Fruit fly (Drosophila melanogaster) whole organism, embryonic: ENCODE results near the gene Arp3.
A peak's percentile ranks its signal among the peaks of the same experiment; 100 is the strongest.

Experiments used
- ATbp ChIP-seq: fragments of 200-800 bp; sonication (Bioruptor generic); optimal IDR thresholded peaks from 2 replicates; lab custom pipeline; 2017; ENCODE audit warnings: missing biosample characterization, mild to moderate bottlenecking, missing genetic modification characterization, missing genetic modification reagents
- Bteb2 ChIP-seq: fragments of 200-800 bp; sonication (Bioruptor generic); optimal IDR thresholded peaks from 2 replicates; lab custom pipeline; 2016; ENCODE audit warnings: missing biosample characterization, missing genetic modification characterization
- CG10267 ChIP-seq: fragments of 200-800 bp; sonication (Bioruptor generic); optimal IDR thresholded peaks from 2 replicates; lab custom pipeline; 2018; ENCODE audit warnings: missing biosample characterization, mild to moderate bottlenecking, missing genetic modification characterization, moderate library complexity
- CG12744 ChIP-seq: fragments of 200-800 bp; sonication (Bioruptor generic); optimal IDR thresholded peaks from 2 replicates; lab custom pipeline; 2016; ENCODE audit warnings: missing biosample characterization, missing genetic modification characterization
- CG17359 ChIP-seq: fragments of 200-800 bp; sonication (Bioruptor generic); optimal IDR thresholded peaks from 3 replicates; lab custom pipeline; 2018; ENCODE audit warnings: missing biosample characterization, mild to moderate bottlenecking, missing genetic modification characterization, moderate library complexity
- CG30403 ChIP-seq: fragments of 200-800 bp; sonication (Bioruptor generic); optimal IDR thresholded peaks from 3 replicates; lab custom pipeline; 2016; ENCODE audit warnings: missing biosample characterization, missing genetic modification characterization
- CG31441 ChIP-seq: fragments of 200-800 bp; sonication (Bioruptor generic); IDR thresholded peaks from 2 replicates; pipeline ENCODE4 v1.3.6; 2022; ENCODE audit warnings: missing biosample characterization, missing genetic modification characterization
- CG34224 ChIP-seq: fragments of 200-800 bp; sonication (Bioruptor generic); IDR thresholded peaks from 3 replicates; pipeline ENCODE4 v1.3.6; 2022; ENCODE audit warnings: missing biosample characterization, missing genetic modification characterization; ENCODE audit not compliant: partially characterized antibody
- CG4282 ChIP-seq: fragments of 200-800 bp; sonication (Bioruptor generic); optimal IDR thresholded peaks from 2 replicates; lab custom pipeline; 2016; ENCODE audit warnings: missing biosample characterization, missing genetic modification characterization
- CG5245 ChIP-seq: fragments of 200-800 bp; sonication (Bioruptor generic); optimal IDR thresholded peaks from 3 replicates; lab custom pipeline; 2016; ENCODE audit warnings: missing biosample characterization, missing genetic modification characterization
- CG7372 ChIP-seq: fragments of 200-800 bp; sonication (Bioruptor generic); IDR thresholded peaks from 2 replicates; pipeline ENCODE4 v1.3.6; 2022; ENCODE audit warnings: missing biosample characterization, missing genetic modification characterization
- CG8765 ChIP-seq: fragments of 200-800 bp; sonication (Bioruptor generic); IDR thresholded peaks from 2 replicates; pipeline ENCODE4 v1.3.6; 2022; ENCODE audit warnings: missing biosample characterization, missing genetic modification characterization
- CG9876 ChIP-seq: fragments of 200-800 bp; sonication (Bioruptor generic); optimal IDR thresholded peaks from 2 replicates; lab custom pipeline; 2016; ENCODE audit warnings: missing biosample characterization, missing genetic modification characterization
- CG9932 ChIP-seq: fragments of 200-800 bp; sonication (Bioruptor generic); IDR thresholded peaks from 2 replicates; pipeline ENCODE4 v1.3.6; 2022; ENCODE audit warnings: missing biosample characterization, missing genetic modification characterization
- E2f2 ChIP-seq: fragments of 200-800 bp; sonication (Bioruptor generic); IDR thresholded peaks from 2 replicates; pipeline ENCODE4 v1.3.6; 2022; ENCODE audit warnings: missing biosample characterization, missing genetic modification characterization
- Gsc ChIP-seq: fragments of 200-800 bp; sonication (Bioruptor generic); IDR thresholded peaks from 2 replicates; pipeline ENCODE4 v1.3.6; 2022; ENCODE audit warnings: missing biosample characterization, missing genetic modification characterization
- HmgZ ChIP-seq: fragments of 200-800 bp; sonication (Bioruptor generic); optimal IDR thresholded peaks from 2 replicates; lab custom pipeline; 2018; ENCODE audit warnings: missing biosample characterization, mild to moderate bottlenecking, missing genetic modification characterization
- Lim3 ChIP-seq: fragments of 200-800 bp; sonication (Bioruptor generic); IDR thresholded peaks from 2 replicates; pipeline ENCODE4 v1.3.6; 2022; ENCODE audit warnings: missing biosample characterization, missing genetic modification characterization
- Neu2 ChIP-seq: fragments of 200-800 bp; sonication (Bioruptor generic); optimal IDR thresholded peaks from 3 replicates; lab custom pipeline; 2016; ENCODE audit warnings: missing biosample characterization, missing genetic modification characterization, borderline replicate concordance
- Opbp ChIP-seq: fragments of 200-800 bp; sonication (Bioruptor generic); IDR thresholded peaks from 3 replicates; pipeline ENCODE4 v1.3.6; 2022; ENCODE audit warnings: missing biosample characterization, missing genetic modification characterization; ENCODE audit not compliant: partially characterized antibody
- ab ChIP-seq: fragments of 200-800 bp; sonication (Bioruptor generic); optimal IDR thresholded peaks from 2 replicates; lab custom pipeline; 2016; ENCODE audit warnings: missing biosample characterization, missing genetic modification characterization
- bbx ChIP-seq: fragments of 200-800 bp; sonication (Bioruptor generic); IDR thresholded peaks from 2 replicates; pipeline ENCODE4 v1.3.6; 2022; ENCODE audit warnings: missing biosample characterization, missing genetic modification characterization; ENCODE audit not compliant: partially characterized antibody
- br ChIP-seq: fragments of >200 bp; optimal IDR thresholded peaks from 2 replicates; lab custom pipeline; 2017
- cato ChIP-seq: fragments of 200-800 bp; sonication (Bioruptor generic); optimal IDR thresholded peaks from 2 replicates; lab custom pipeline; 2016; ENCODE audit warnings: missing biosample characterization, missing genetic modification characterization, borderline replicate concordance
- danr ChIP-seq: fragments of 200-800 bp; sonication (Bioruptor generic); IDR thresholded peaks from 2 replicates; pipeline ENCODE4 v1.3.6; 2022; ENCODE audit warnings: missing biosample characterization, missing genetic modification characterization
- dmrt99B ChIP-seq: fragments of 200-800 bp; sonication (Bioruptor generic); optimal IDR thresholded peaks from 2 replicates; lab custom pipeline; 2018; ENCODE audit warnings: missing biosample characterization, mild to moderate bottlenecking, missing genetic modification characterization, moderate library complexity
- dpn ChIP-seq, 2 experiments: fragments of 200-800 bp; sonication (Bioruptor generic); optimal IDR thresholded peaks; 3 replicates each; lab custom pipeline; 2016; ENCODE audit warnings: missing biosample characterization in 2 of 2, missing genetic modification characterization in 2 of 2
- ems ChIP-seq: fragments of 200-800 bp; sonication (Bioruptor generic); optimal IDR thresholded peaks from 3 replicates; lab custom pipeline; 2016; ENCODE audit warnings: missing biosample characterization, missing genetic modification characterization
- eyg ChIP-seq: fragments of 200-800 bp; sonication (Bioruptor generic); optimal IDR thresholded peaks from 3 replicates; lab custom pipeline; 2016; ENCODE audit warnings: missing biosample characterization, missing genetic modification characterization
- gfzf ChIP-seq: fragments of 200-800 bp; sonication (Bioruptor generic); optimal IDR thresholded peaks from 2 replicates; lab custom pipeline; 2016; ENCODE audit warnings: missing biosample characterization, mild to moderate bottlenecking, missing genetic modification characterization, moderate library complexity
- hbn ChIP-seq: fragments of 200-800 bp; sonication (Bioruptor generic); IDR thresholded peaks from 2 replicates; pipeline ENCODE4 v1.3.6; 2022; ENCODE audit warnings: missing biosample characterization, missing genetic modification characterization; ENCODE audit not compliant: partially characterized antibody
- her ChIP-seq: fragments of 200-800 bp; sonication (Bioruptor generic); optimal IDR thresholded peaks from 2 replicates; lab custom pipeline; 2016; ENCODE audit warnings: missing biosample characterization, missing genetic modification characterization
- kah ChIP-seq: fragments of 200-800 bp; sonication (Bioruptor generic); optimal IDR thresholded peaks from 2 replicates; lab custom pipeline; 2018; ENCODE audit warnings: missing biosample characterization, mild to moderate bottlenecking, missing genetic modification characterization
- ken ChIP-seq: fragments of 200-800 bp; sonication (Bioruptor generic); IDR thresholded peaks from 3 replicates; pipeline ENCODE4 v1.3.6; 2022; ENCODE audit warnings: missing biosample characterization, missing genetic modification characterization
- lilli ChIP-seq: fragments of 200-800 bp; sonication (Bioruptor generic); optimal IDR thresholded peaks from 3 replicates; lab custom pipeline; 2016; ENCODE audit warnings: missing biosample characterization, missing genetic modification characterization
- onecut ChIP-seq: fragments of 200-800 bp; sonication (Bioruptor generic); IDR thresholded peaks from 2 replicates; pipeline ENCODE4 v1.3.6; 2022; ENCODE audit warnings: missing biosample characterization, missing genetic modification characterization
- salm ChIP-seq: fragments of 200-800 bp; sonication (Bioruptor generic); optimal IDR thresholded peaks from 2 replicates; lab custom pipeline; 2018; ENCODE audit warnings: missing biosample characterization, mild to moderate bottlenecking, missing genetic modification characterization
- sc ChIP-seq, 3 experiments: fragments of >200 bp in 2 of 3; fragments of 200-800 bp in 1 of 3; sonication (Bioruptor generic) in 1 of 3; optimal IDR thresholded peaks; 2 replicates in 2 of 3; 3 replicates in 1 of 3; lab custom pipeline; 2017; ENCODE audit warnings: mild to moderate bottlenecking in 1 of 3, missing biosample characterization in 1 of 3, missing genetic modification characterization in 1 of 3, missing genetic modification reagents in 1 of 3
- schlank ChIP-seq: fragments of 200-800 bp; sonication (Bioruptor generic); optimal IDR thresholded peaks from 2 replicates; lab custom pipeline; 2018; ENCODE audit warnings: missing biosample characterization, mild to moderate bottlenecking, missing genetic modification characterization
- sd ChIP-seq: fragments of 200-800 bp; sonication (Bioruptor generic); optimal IDR thresholded peaks from 3 replicates; lab custom pipeline; 2018; ENCODE audit warnings: missing biosample characterization, mild to moderate bottlenecking, missing genetic modification characterization, moderate library complexity
- slbo ChIP-seq: fragments of 200-800 bp; sonication (Bioruptor generic); IDR thresholded peaks from 2 replicates; pipeline ENCODE4 v1.3.6; 2022; ENCODE audit warnings: missing biosample characterization, missing genetic modification characterization
- sob ChIP-seq: fragments of 200-800 bp; sonication (Bioruptor generic); IDR thresholded peaks from 2 replicates; pipeline ENCODE4 v1.3.6; 2022; ENCODE audit warnings: missing biosample characterization, missing genetic modification characterization
- sr ChIP-seq: fragments of 200-800 bp; sonication (Bioruptor generic); IDR thresholded peaks from 3 replicates; pipeline ENCODE4 v1.3.6; 2022; ENCODE audit warnings: missing biosample characterization, missing genetic modification characterization
- tap ChIP-seq: fragments of 200-800 bp; optimal IDR thresholded peaks from 3 replicates; lab custom pipeline; 2019; ENCODE audit warnings: missing biosample characterization, mild to moderate bottlenecking, missing genetic modification characterization, moderate library complexity
- vnd ChIP-seq: fragments of 200-800 bp; sonication (Bioruptor generic); IDR thresholded peaks from 3 replicates; pipeline ENCODE4 v1.3.6; 2022; ENCODE audit warnings: missing biosample characterization, missing genetic modification characterization; ENCODE audit not compliant: partially characterized antibody
- vvl ChIP-seq: fragments of 200-800 bp; sonication (Bioruptor generic); IDR thresholded peaks from 2 replicates; pipeline ENCODE4 v1.3.6; 2022; ENCODE audit warnings: missing biosample characterization, missing genetic modification characterization
- wek ChIP-seq: fragments of 200-800 bp; sonication (Bioruptor generic); optimal IDR thresholded peaks from 3 replicates; lab custom pipeline; 2018; ENCODE audit warnings: missing biosample characterization, mild to moderate bottlenecking, missing genetic modification characterization, moderate library complexity
- zen2 ChIP-seq: fragments of 200-800 bp; sonication (Bioruptor generic); IDR thresholded peaks from 3 replicates; pipeline ENCODE4 v1.3.6; 2022; ENCODE audit warnings: missing biosample characterization, missing genetic modification characterization; ENCODE audit not compliant: partially characterized antibody

Arp3 gene

dm6 chr3L:8110171-8110570, 5.5 kb downstream of the Arp3 start, which contains the start of gene Nulp1 (continued):
- TF ChIP-seq bbx (GFP tag; lab: Robert Waterston, UW) = peak; percentile 55
- TF ChIP-seq sc (optimal IDR thresholded peaks at IDR 0.05; lab: Kevin White, UChicago) = no peak
- TF ChIP-seq sc (GFP tag; optimal IDR thresholded peaks at IDR 0.05; lab: Kevin White, UChicago) = no peak
- no peak for TF ChIP-seq hbn
- 0 out of 3 replicates have a peak, but pooled peaks have one; percentile 37 for TF ChIP-seq ken (GFP tag; lab: Robert Waterston, UW)
- TF ChIP-seq dpn (GFP tag; optimal IDR thresholded peaks at IDR 0.05; lab: Kevin White, UChicago) = peak; percentile 1 to 42
- TF ChIP-seq sd (tag; lab: Kevin White, UChicago) = no peak
- TF ChIP-seq CG5245 (GFP tag; lab: Kevin White, UChicago) = no peak
- no peak for TF ChIP-seq CG8765 (GFP tag; lab: Robert Waterston, UW)
- no peak for TF ChIP-seq CG30403 (GFP tag; lab: Kevin White, UChicago)
- TF ChIP-seq ab (GFP tag; lab: Kevin White, UChicago) = no peak
- TF ChIP-seq tap (tag; lab: Kevin White, UChicago) = no peak
- TF ChIP-seq CG9932 (GFP tag; lab: Robert Waterston, UW) = peak; percentile 50
- no peak for TF ChIP-seq CG7372 (GFP tag; lab: Robert Waterston, UW)
- no peak for TF ChIP-seq schlank (tag; lab: Kevin White, UChicago)
- TF ChIP-seq Gsc (GFP tag; lab: Robert Waterston, UW) = no peak
- peak; percentile 91 for TF ChIP-seq CG10267 (tag; lab: Kevin White, UChicago)
- TF ChIP-seq vvl (GFP tag; lab: Robert Waterston, UW) = peak; percentile 41
- no peak for TF ChIP-seq Bteb2 (GFP tag; lab: Kevin White, UChicago)
- peak; percentile 23 for TF ChIP-seq lilli (GFP tag; lab: Kevin White, UChicago)
- no peak for TF ChIP-seq CG34224 (GFP tag; lab: Robert Waterston, UW)
- 0 out of 3 replicates have a peak, but pooled peaks have one; percentile 43 for TF ChIP-seq Opbp (GFP tag; lab: Robert Waterston, UW)
- TF ChIP-seq CG9876 (GFP tag; lab: Kevin White, UChicago) = no peak
- no peak for TF ChIP-seq ATbp (GFP tag; lab: Kevin White, UChicago)
- no peak for TF ChIP-seq br (lab: Kevin White, UChicago)
- TF ChIP-seq sr = no peak
- peak; percentile 9 for TF ChIP-seq eyg (GFP tag; lab: Kevin White, UChicago)
- TF ChIP-seq sob (GFP tag; lab: Robert Waterston, UW) = peak; percentile 41
- no peak for TF ChIP-seq Lim3 (GFP tag; lab: Robert Waterston, UW)
- peak; percentile 74 for TF ChIP-seq slbo (GFP tag; lab: Robert Waterston, UW)
- no peak for TF ChIP-seq CG4282 (GFP tag; lab: Kevin White, UChicago)
- peak; percentile 94 for TF ChIP-seq E2f2 (GFP tag; lab: Robert Waterston, UW)
- TF ChIP-seq salm (tag; lab: Kevin White, UChicago) = no peak
- no peak for TF ChIP-seq dmrt99B (tag; lab: Kevin White, UChicago)
- TF ChIP-seq her (GFP tag; lab: Kevin White, UChicago) = peak; percentile 44
- no peak for TF ChIP-seq onecut (GFP tag; lab: Robert Waterston, UW)
- TF ChIP-seq cato = no peak
- TF ChIP-seq zen2 (GFP tag; lab: Robert Waterston, UW) = no peak
- TF ChIP-seq CG17359 (tag; lab: Kevin White, UChicago) = peak; percentile 64
- peak; percentile 18 for TF ChIP-seq gfzf
- peak; percentile 49 for TF ChIP-seq HmgZ (tag; lab: Kevin White, UChicago)
- TF ChIP-seq Neu2 = no peak
- TF ChIP-seq kah (GFP tag; lab: Kevin White, UChicago) = peak; percentile 97
- TF ChIP-seq vnd (GFP tag; lab: Robert Waterston, UW) = 0 out of 3 replicates have a peak, but pooled peaks have one; percentile 15
- no peak for TF ChIP-seq danr
- no peak for TF ChIP-seq wek (GFP tag; lab: Kevin White, UChicago)
- TF ChIP-seq CG31441 (GFP tag; lab: Robert Waterston, UW) = no peak
- TF ChIP-seq ems = no peak
- no peak for TF ChIP-seq CG12744 (GFP tag; lab: Kevin White, UChicago)
